Fruit fly (Drosophila melanogaster) whole organism, embryonic: ENCODE measurements around the gene CG42495.

Experiments
- Asciz ChIP-seq: fragments of 200-800 bp; sonication (Bioruptor generic); optimal IDR thresholded peaks from 2 replicates; lab custom pipeline; 2017; ENCODE audit warnings: missing biosample characterization, mild to moderate bottlenecking, missing genetic modification characterization, missing genetic modification reagents
- CG10979 ChIP-seq: fragments of 200-800 bp; sonication (Bioruptor generic); optimal IDR thresholded peaks from 2 replicates; lab custom pipeline; 2018; ENCODE audit warnings: missing biosample characterization, mild to moderate bottlenecking, missing genetic modification characterization, moderate library complexity
- CG11085 ChIP-seq: fragments of 200-800 bp; sonication (Bioruptor generic); IDR thresholded peaks from 2 replicates; pipeline ENCODE4 v1.3.6; 2022; ENCODE audit warnings: missing biosample characterization, missing genetic modification characterization
- CG6683 ChIP-seq: fragments of 200-800 bp; sonication (Bioruptor generic); optimal IDR thresholded peaks from 2 replicates; lab custom pipeline; 2017; ENCODE audit warnings: missing biosample characterization, mild to moderate bottlenecking, missing genetic modification characterization, missing genetic modification reagents
- CoRest ChIP-seq: fragments of 200-800 bp; sonication (Bioruptor generic); optimal IDR thresholded peaks from 3 replicates; lab custom pipeline; 2018; ENCODE audit warnings: missing biosample characterization, mild to moderate bottlenecking, missing genetic modification characterization, moderate library complexity
- Lpt ChIP-seq: fragments of >200 bp; optimal IDR thresholded peaks from 2 replicates; lab custom pipeline; 2018; ENCODE audit warnings: missing biosample characterization, missing genetic modification characterization
- h ChIP-seq: fragments of >200 bp; optimal IDR thresholded peaks from 2 replicates; lab custom pipeline; 2017
- insv ChIP-seq, 2 experiments: fragments of 200-800 bp; sonication (Bioruptor generic); optimal IDR thresholded peaks; 3 replicates each; lab custom pipeline; 2016 to 2018; ENCODE audit warnings: missing biosample characterization in 2 of 2, missing genetic modification characterization in 2 of 2
- otp ChIP-seq: fragments of 200-800 bp; sonication (Bioruptor generic); IDR thresholded peaks from 3 replicates; pipeline ENCODE4, ENCODE4 v1.3.6; 2022; ENCODE audit warnings: missing biosample characterization, missing genetic modification characterization
- zf30C ChIP-seq: fragments of 200-800 bp; sonication (Bioruptor generic); optimal IDR thresholded peaks from 3 replicates; lab custom pipeline; 2018; ENCODE audit warnings: missing biosample characterization, mild to moderate bottlenecking, missing genetic modification characterization

dm6 chr3L:18628458-18628857 is 38.7 kb upstream of the CG42495 start:
- TF ChIP-seq otp (GFP tag; lab: Robert Waterston, UW) (no peak; the same call in 2 of the 3 replicates), CG11085 (GFP tag; lab: Robert Waterston, UW) (no peak), CG10979 (tag; lab: Kevin White, UChicago) (no peak), Lpt (GFP tag; lab: Kevin White, UChicago) (no peak), CG6683 (no peak), CoRest (tag; lab: Kevin White, UChicago) (no peak), insv (GFP tag; optimal IDR thresholded peaks at IDR 0.05; lab: Kevin White, UChicago) (no peak), Asciz (GFP tag; lab: Kevin White, UChicago) (no peak), zf30C (GFP tag; lab: Kevin White, UChicago) (no peak), h (no peak)
